Fruit fly (Drosophila melanogaster) whole organism, embryonic: ENCODE data around the gene Dlip1.

Experiments used
- Antp ChIP-seq: fragments of 200-800 bp; sonication (Bioruptor generic); optimal IDR thresholded peaks from 3 replicates; lab custom pipeline; 2016; ENCODE audit warnings: missing biosample characterization, missing genetic modification characterization
- Atf6 ChIP-seq: fragments of 200-800 bp; sonication (Bioruptor generic); IDR thresholded peaks from 2 replicates; pipeline ENCODE4 v1.3.6; 2022; ENCODE audit warnings: missing biosample characterization, missing genetic modification characterization
- B-H1 ChIP-seq: fragments of 200-800 bp; sonication (Bioruptor generic); IDR thresholded peaks from 3 replicates; pipeline ENCODE4 v1.3.6; 2022; ENCODE audit warnings: missing biosample characterization, missing genetic modification characterization
- CG11247 ChIP-seq: fragments of 200-800 bp; sonication (Bioruptor generic); IDR thresholded peaks from 2 replicates; pipeline ENCODE4 v1.3.6; 2022; ENCODE audit warnings: missing biosample characterization, missing genetic modification characterization
- CG12071 ChIP-seq: fragments of 200-800 bp; sonication (Bioruptor generic); optimal IDR thresholded peaks from 3 replicates; lab custom pipeline; 2018; ENCODE audit warnings: missing biosample characterization, mild to moderate bottlenecking, missing genetic modification characterization
- CG13424 ChIP-seq: fragments of 200-800 bp; sonication (Bioruptor generic); optimal IDR thresholded peaks from 2 replicates; lab custom pipeline; 2019; ENCODE audit warnings: missing biosample characterization, mild to moderate bottlenecking, missing genetic modification characterization, moderate library complexity
- CG14050 ChIP-seq: fragments of 200-800 bp; sonication (Bioruptor generic); IDR thresholded peaks from 3 replicates; pipeline ENCODE4 v1.3.6; 2022; ENCODE audit warnings: missing biosample characterization, missing genetic modification characterization
- CG15073 ChIP-seq: fragments of 200-800 bp; sonication (Bioruptor generic); optimal IDR thresholded peaks from 2 replicates; lab custom pipeline; 2016; ENCODE audit warnings: missing biosample characterization, missing genetic modification characterization
- CG16815 ChIP-seq: fragments of 200-800 bp; sonication (Bioruptor generic); optimal IDR thresholded peaks from 3 replicates; lab custom pipeline; 2017; ENCODE audit warnings: missing biosample characterization, mild to moderate bottlenecking, missing genetic modification characterization
- CG2116 ChIP-seq: fragments of 200-800 bp; sonication (Bioruptor generic); optimal IDR thresholded peaks from 3 replicates; lab custom pipeline; 2018; ENCODE audit warnings: missing biosample characterization, mild to moderate bottlenecking, missing genetic modification characterization
- CG2875 ChIP-seq: fragments of 200-800 bp; sonication (Bioruptor generic); optimal IDR thresholded peaks from 2 replicates; lab custom pipeline; 2017; ENCODE audit warnings: missing biosample characterization, mild to moderate bottlenecking, missing genetic modification characterization, missing genetic modification reagents
- CG2889 ChIP-seq: fragments of 200-800 bp; sonication (Bioruptor generic); IDR thresholded peaks from 3 replicates; pipeline ENCODE4 v1.3.6; 2022; ENCODE audit warnings: missing biosample characterization, missing genetic modification characterization
- CG7928 ChIP-seq: fragments of 200-800 bp; sonication (Bioruptor generic); optimal IDR thresholded peaks from 2 replicates; lab custom pipeline; 2017; ENCODE audit warnings: missing biosample characterization, mild to moderate bottlenecking, missing genetic modification characterization
- CG7987 ChIP-seq: fragments of 200-800 bp; sonication (Bioruptor generic); optimal IDR thresholded peaks from 2 replicates; lab custom pipeline; 2018; ENCODE audit warnings: missing biosample characterization, mild to moderate bottlenecking, missing genetic modification characterization, moderate library complexity
- CG8281 ChIP-seq: fragments of 200-800 bp; sonication (Bioruptor generic); optimal IDR thresholded peaks from 2 replicates; lab custom pipeline; 2018; ENCODE audit warnings: missing biosample characterization, mild to moderate bottlenecking, missing genetic modification characterization, moderate library complexity
- CG8290 ChIP-seq, 3 experiments: fragments of 200-800 bp; sonication (Bioruptor generic); optimal IDR thresholded peaks; 2 replicates each; lab custom pipeline; 2016 to 2019; ENCODE audit warnings: missing biosample characterization in 3 of 3, missing genetic modification characterization in 3 of 3, mild to moderate bottlenecking in 2 of 3, moderate library complexity in 1 of 3
- CG8944 ChIP-seq: fragments of 200-800 bp; sonication (Bioruptor generic); optimal IDR thresholded peaks from 3 replicates; lab custom pipeline; 2016; ENCODE audit warnings: missing biosample characterization, missing genetic modification characterization
- HLH3B ChIP-seq: fragments of 200-800 bp; sonication (Bioruptor generic); IDR thresholded peaks from 2 replicates; pipeline ENCODE4 v1.3.6; 2022; ENCODE audit warnings: missing biosample characterization, missing genetic modification characterization
- Jarid2 ChIP-seq: fragments of 200-800 bp; sonication (Bioruptor generic); optimal IDR thresholded peaks from 3 replicates; lab custom pipeline; 2017; ENCODE audit warnings: mild to moderate bottlenecking, missing biosample characterization, missing genetic modification reagents, missing genetic modification characterization
- Mrtf ChIP-seq: fragments of 200-800 bp; sonication (Bioruptor generic); IDR thresholded peaks from 3 replicates; pipeline ENCODE4 v1.3.6; 2022; ENCODE audit warnings: missing biosample characterization, missing genetic modification characterization
- NC2α ChIP-seq: fragments of 200-800 bp; sonication (Bioruptor generic); optimal IDR thresholded peaks from 2 replicates; lab custom pipeline; 2016; ENCODE audit warnings: missing biosample characterization, missing genetic modification characterization
- NK7.1 ChIP-seq: fragments of 200-800 bp; sonication (Bioruptor generic); optimal IDR thresholded peaks from 3 replicates; lab custom pipeline; 2016; ENCODE audit warnings: missing biosample characterization, missing genetic modification characterization
- Nf-YC ChIP-seq: fragments of 200-800 bp; optimal IDR thresholded peaks from 3 replicates; lab custom pipeline; 2019; ENCODE audit warnings: missing biosample characterization, mild to moderate bottlenecking, missing genetic modification characterization, moderate library complexity
- Pdp1 ChIP-seq, 2 experiments: fragments of 200-800 bp; sonication (Bioruptor generic); optimal IDR thresholded peaks; 3 replicates each; lab custom pipeline; 2016; ENCODE audit warnings: missing biosample characterization in 2 of 2, missing genetic modification characterization in 2 of 2, mild to moderate bottlenecking in 1 of 2, moderate library complexity in 1 of 2
- Side ChIP-seq: fragments of 200-800 bp; sonication (Bioruptor generic); optimal IDR thresholded peaks from 2 replicates; lab custom pipeline; 2016; ENCODE audit warnings: missing biosample characterization, missing genetic modification characterization
- TFAM ChIP-seq: fragments of 200-800 bp; sonication (Bioruptor generic); optimal IDR thresholded peaks from 2 replicates; lab custom pipeline; 2017; ENCODE audit warnings: missing biosample characterization, missing genetic modification characterization, inconsistent platforms
- ac ChIP-seq: fragments of 200-800 bp; sonication (Bioruptor generic); optimal IDR thresholded peaks from 3 replicates; lab custom pipeline; 2017; ENCODE audit warnings: missing biosample characterization, mild to moderate bottlenecking, missing genetic modification characterization
- bab2 ChIP-seq: fragments of 200-800 bp; sonication (Bioruptor generic); optimal IDR thresholded peaks from 2 replicates; lab custom pipeline; 2016; ENCODE audit warnings: missing biosample characterization, missing genetic modification characterization
- cas ChIP-seq: fragments of 200-800 bp; sonication (Bioruptor generic); IDR thresholded peaks from 2 replicates; pipeline ENCODE4 v1.3.6; 2022; ENCODE audit warnings: missing biosample characterization, missing genetic modification characterization
- cg ChIP-seq: fragments of 200-800 bp; sonication (Bioruptor generic); optimal IDR thresholded peaks from 3 replicates; lab custom pipeline; 2019; ENCODE audit warnings: missing biosample characterization, mild to moderate bottlenecking, missing genetic modification characterization, moderate library complexity
- esg ChIP-seq: fragments of 200-800 bp; sonication (Bioruptor generic); conservative IDR thresholded peaks from 2 replicates; pipeline ENCODE4 v1.3.6; 2022; ENCODE audit warnings: missing biosample characterization, missing genetic modification characterization
- gce ChIP-seq: fragments of 200-800 bp; sonication (Bioruptor generic); IDR thresholded peaks from 3 replicates; pipeline ENCODE4 v1.3.6; 2022; ENCODE audit warnings: missing biosample characterization, missing genetic modification characterization
- gcm ChIP-seq: fragments of 200-800 bp; sonication (Bioruptor generic); optimal IDR thresholded peaks from 2 replicates; lab custom pipeline; 2019; ENCODE audit warnings: missing biosample characterization, mild to moderate bottlenecking, missing genetic modification characterization, moderate library complexity
- gfzf ChIP-seq: fragments of 200-800 bp; sonication (Bioruptor generic); optimal IDR thresholded peaks from 2 replicates; lab custom pipeline; 2016; ENCODE audit warnings: missing biosample characterization, mild to moderate bottlenecking, missing genetic modification characterization, moderate library complexity
- h ChIP-seq: fragments of >200 bp; optimal IDR thresholded peaks from 2 replicates; lab custom pipeline; 2017
- ham ChIP-seq: fragments of 200-800 bp; sonication (Bioruptor generic); IDR thresholded peaks from 2 replicates; pipeline ENCODE4 v1.3.6; 2022; ENCODE audit warnings: missing biosample characterization, missing genetic modification characterization
- insv ChIP-seq, 2 experiments: fragments of 200-800 bp; sonication (Bioruptor generic); optimal IDR thresholded peaks; 3 replicates each; lab custom pipeline; 2016 to 2018; ENCODE audit warnings: missing biosample characterization in 2 of 2, missing genetic modification characterization in 2 of 2
- lilli ChIP-seq: fragments of 200-800 bp; sonication (Bioruptor generic); optimal IDR thresholded peaks from 3 replicates; lab custom pipeline; 2016; ENCODE audit warnings: missing biosample characterization, missing genetic modification characterization
- lola ChIP-seq, 3 experiments: fragments of >200 bp in 2 of 3; fragments of 200-800 bp in 1 of 3; sonication (Bioruptor generic) in 1 of 3; optimal IDR thresholded peaks; 2 replicates each; lab custom pipeline; 2017 to 2019; ENCODE audit warnings: missing biosample characterization in 3 of 3, missing genetic modification characterization in 3 of 3, mild to moderate bottlenecking in 1 of 3, moderate library complexity in 1 of 3
- onecut ChIP-seq: fragments of 200-800 bp; sonication (Bioruptor generic); IDR thresholded peaks from 2 replicates; pipeline ENCODE4 v1.3.6; 2022; ENCODE audit warnings: missing biosample characterization, missing genetic modification characterization
- pho ChIP-seq: fragments of 200-800 bp; sonication (Bioruptor generic); optimal IDR thresholded peaks from 2 replicates; lab custom pipeline; 2016; ENCODE audit warnings: missing biosample characterization, missing genetic modification characterization
- slou ChIP-seq: fragments of 200-800 bp; sonication (Bioruptor generic); optimal IDR thresholded peaks from 3 replicates; lab custom pipeline; 2016; ENCODE audit warnings: missing biosample characterization, missing genetic modification characterization
- sna ChIP-seq: fragments of 200-800 bp; sonication (Bioruptor generic); IDR thresholded peaks from 2 replicates; pipeline ENCODE4 v1.3.6; 2022; ENCODE audit warnings: missing biosample characterization, missing genetic modification characterization; ENCODE audit not compliant: partially characterized antibody
- ttk ChIP-seq: fragments of 200-800 bp; sonication (Bioruptor generic); IDR thresholded peaks from 2 replicates; pipeline ENCODE4 v2.1.2; 2022; ENCODE audit warnings: missing biosample characterization, missing genetic modification characterization
- tup ChIP-seq: fragments of 200-800 bp; sonication (Bioruptor generic); optimal IDR thresholded peaks from 2 replicates; lab custom pipeline; 2016; ENCODE audit warnings: missing biosample characterization, mild to moderate bottlenecking, missing genetic modification characterization, moderate library complexity
- unc-4 ChIP-seq: fragments of 200-800 bp; sonication (Bioruptor generic); IDR thresholded peaks from 2 replicates; pipeline ENCODE4 v1.3.6; 2022; ENCODE audit warnings: missing biosample characterization, missing genetic modification characterization; ENCODE audit not compliant: partially characterized antibody
- usp ChIP-seq: fragments of >200 bp; optimal IDR thresholded peaks from 2 replicates; lab custom pipeline; 2017; ENCODE audit warnings: missing biosample characterization, missing genetic modification characterization
- zen ChIP-seq: fragments of 200-800 bp; sonication (Bioruptor generic); optimal IDR thresholded peaks from 3 replicates; lab custom pipeline; 2018; ENCODE audit warnings: missing biosample characterization, mild to moderate bottlenecking, missing genetic modification characterization, moderate library complexity
- zfh2 ChIP-seq: fragments of 200-800 bp; sonication (Bioruptor generic); optimal IDR thresholded peaks from 2 replicates; lab custom pipeline; 2016; ENCODE audit warnings: missing biosample characterization, missing genetic modification characterization

The Dlip1 gene

DNA sequence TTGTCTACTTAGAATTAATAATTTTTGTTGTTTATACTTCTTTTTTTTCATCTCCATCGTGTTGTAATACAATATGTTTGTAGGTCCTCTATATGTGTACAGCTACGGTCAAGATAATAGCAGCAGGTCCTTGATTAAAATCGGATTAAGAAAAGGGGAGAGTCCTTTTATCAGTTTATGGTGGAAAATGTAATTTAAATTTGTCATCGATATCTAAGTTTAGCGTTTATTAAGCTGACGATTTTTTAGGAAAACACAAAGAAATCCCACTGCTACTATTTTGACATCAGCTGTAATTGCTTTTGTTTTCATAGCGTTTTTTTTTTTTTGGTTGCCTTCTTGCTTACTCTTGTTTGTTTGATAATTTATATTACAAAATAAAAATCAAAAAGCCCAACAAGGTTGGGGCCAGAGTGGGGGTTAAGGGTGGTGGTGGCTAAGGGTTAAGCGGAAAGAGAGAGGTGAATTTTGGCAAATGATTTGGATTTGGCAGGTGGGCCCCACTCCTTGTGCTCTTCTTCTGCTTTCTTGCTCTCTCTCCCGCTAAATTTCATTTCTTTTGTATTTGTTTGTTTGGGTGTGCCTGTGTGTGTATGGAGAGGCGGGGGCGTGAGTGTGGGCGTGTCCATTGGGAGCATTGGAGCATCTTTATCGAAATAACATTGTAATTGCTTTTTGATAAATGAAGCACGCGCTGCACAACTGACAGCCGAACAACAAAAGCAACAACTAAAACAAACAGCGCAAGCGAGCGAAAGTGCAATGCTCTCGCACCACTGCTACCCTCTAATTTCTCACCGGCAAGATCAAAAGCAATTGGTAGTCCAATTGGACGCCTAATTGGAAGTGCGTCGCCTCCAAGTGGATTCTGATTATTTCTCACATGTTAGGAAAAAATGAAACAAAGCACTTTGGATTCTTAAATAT lies 37.3 kb upstream of the Dlip1 start (continued):
- TF ChIP-seq gcm (GFP tag; lab: Kevin White, UChicago) = peak; percentile 7
- peak; percentile 31 for TF ChIP-seq CG8281
- peak; percentile 8 for TF ChIP-seq zen (tag; lab: Kevin White, UChicago)
- no peak for TF ChIP-seq CG15073
- no peak for TF ChIP-seq tup (GFP tag; lab: Kevin White, UChicago)
- peak in 1 of 3 experiments; percentile 33 for TF ChIP-seq lola (GFP tag; optimal IDR thresholded peaks at IDR 0.05; lab: Kevin White, UChicago)
- TF ChIP-seq Nf-YC (tag; lab: Kevin White, UChicago) = no peak
- no peak for TF ChIP-seq TFAM (GFP tag; lab: Kevin White, UChicago)
- no peak for TF ChIP-seq gce (GFP tag; lab: Robert Waterston, UW)
- peak; percentile 41 for TF ChIP-seq lilli
- TF ChIP-seq unc-4 (GFP tag; lab: Robert Waterston, UW) = no peak
- TF ChIP-seq NC2α (GFP tag; lab: Kevin White, UChicago) = no peak
- no peak for TF ChIP-seq CG2875 (GFP tag; lab: Kevin White, UChicago)
- no peak for TF ChIP-seq CG8290 (GFP tag; optimal IDR thresholded peaks at IDR 0.05; lab: Kevin White, UChicago)
- no peak for TF ChIP-seq CG8290 (tag; optimal IDR thresholded peaks at IDR 0.05; lab: Kevin White, UChicago)
- no peak for TF ChIP-seq slou (GFP tag; lab: Kevin White, UChicago)
- TF ChIP-seq HLH3B (GFP tag; lab: Robert Waterston, UW) = peak; percentile 20; the same call in 1 of the 2 replicates
- TF ChIP-seq ttk (GFP tag; lab: Robert Waterston, UW) = no peak
- TF ChIP-seq CG8944 (GFP tag; lab: Kevin White, UChicago) = no peak
- TF ChIP-seq Mrtf = peak; percentile 40; the same call in 1 of the 3 replicates
- TF ChIP-seq onecut (GFP tag; lab: Robert Waterston, UW) = no peak
- peak; percentile 43 for TF ChIP-seq NK7.1
- no peak for TF ChIP-seq gfzf (GFP tag; lab: Kevin White, UChicago)
- no peak for TF ChIP-seq h
- TF ChIP-seq CG14050 (GFP tag; lab: Robert Waterston, UW) = no peak
- TF ChIP-seq zfh2 = no peak
- TF ChIP-seq pho (GFP tag; lab: Kevin White, UChicago) = peak; percentile 6
- peak; percentile 19 for TF ChIP-seq CG2116 (GFP tag; lab: Kevin White, UChicago)
- TF ChIP-seq sna (GFP tag; lab: Robert Waterston, UW) = no peak
- no peak for TF ChIP-seq CG7928
- TF ChIP-seq CG2889 (GFP tag; lab: Robert Waterston, UW) = no peak
- TF ChIP-seq Atf6 = peak; percentile 37; the same call in 1 of the 2 replicates
- peak; percentile 50 for TF ChIP-seq CG13424 (tag; lab: Kevin White, UChicago)
- no peak for TF ChIP-seq Antp (GFP tag; lab: Kevin White, UChicago)
- no peak for TF ChIP-seq ac (GFP tag; lab: Kevin White, UChicago)
- peak; percentile 7 for TF ChIP-seq Side (GFP tag; lab: Kevin White, UChicago)
- TF ChIP-seq CG12071 (GFP tag; lab: Kevin White, UChicago) = peak; percentile 19
- TF ChIP-seq Jarid2 (GFP tag; lab: Kevin White, UChicago) = no peak
- no peak for TF ChIP-seq ham (GFP tag; lab: Robert Waterston, UW)
- TF ChIP-seq insv (GFP tag; optimal IDR thresholded peaks at IDR 0.05; lab: Kevin White, UChicago) = peak; percentile 54 to 94
- TF ChIP-seq CG11247 (GFP tag; lab: Robert Waterston, UW) = no peak
- peak; percentile 24 to 37 for TF ChIP-seq Pdp1 (GFP tag; optimal IDR thresholded peaks at IDR 0.05; lab: Kevin White, UChicago)
- TF ChIP-seq B-H1 (GFP tag; lab: Robert Waterston, UW) = no peak
- peak; percentile 22 for TF ChIP-seq cg
- no peak for TF ChIP-seq CG16815 (GFP tag; lab: Kevin White, UChicago)
- TF ChIP-seq esg (GFP tag; lab: Robert Waterston, UW) = peak; percentile 25; the same call in 1 of the 2 replicates
- no peak for TF ChIP-seq usp
- no peak for TF ChIP-seq cas
- TF ChIP-seq CG7987 (GFP tag; lab: Kevin White, UChicago) = no peak
- TF ChIP-seq bab2 (GFP tag; lab: Kevin White, UChicago) = peak; percentile 33
